ENCODE assay signal across 1 fruit fly cellular context in genomic region chr2L:8997285-8997684, dm6.
TF ChIP-seq lines count a peak whose summit lies in the region.

Gene alien, minus strand, starts transcription at chr2L:8997379.
Gene CG18661, plus strand, starts transcription at chr2L:8997605.

TF ChIP-seq in whole organism, embryonic, 481 proteins besides CTCF, POLR2A, EP300 and RAD21 (continued from another document and continues in another):
- TF ChIP-seq Fer3 (tag; optimal IDR thresholded peaks at IDR 0.05; lab: Kevin White, UChicago) (peak; percentile 50), pho (GFP tag; optimal IDR thresholded peaks at IDR 0.05; lab: Kevin White, UChicago) (peak; percentile 83), CG12071 (GFP tag; optimal IDR thresholded peaks at IDR 0.05; lab: Kevin White, UChicago) (no peak), CG4404 (GFP tag; IDR thresholded peaks at IDR 0.05; lab: Robert Waterston, UW) (peak; percentile 87), H15 (GFP tag; IDR thresholded peaks at IDR 0.05; lab: Robert Waterston, UW) (peak; percentile 85; the same call in 2 of the 3 replicates), tgo (GFP tag; IDR thresholded peaks at IDR 0.05; lab: Robert Waterston, UW) (peak; percentile 87), CG17186 (GFP tag; optimal IDR thresholded peaks at IDR 0.05; lab: Kevin White, UChicago) (peak; percentile 68), eve (GFP tag; optimal IDR thresholded peaks at IDR 0.05; lab: Kevin White, UChicago) (no peak), Six4 (GFP tag; optimal IDR thresholded peaks at IDR 0.05; lab: Kevin White, UChicago) (peak; percentile 45), crc (GFP tag; optimal IDR thresholded peaks at IDR 0.05; lab: Kevin White, UChicago) (peak; percentile 89), CG1529 (GFP tag; optimal IDR thresholded peaks at IDR 0.05; lab: Kevin White, UChicago) (no peak), lab (GFP tag; optimal IDR thresholded peaks at IDR 0.05; lab: Kevin White, UChicago) (peak; percentile 72), crp (GFP tag; optimal IDR thresholded peaks at IDR 0.05; lab: Kevin White, UChicago) (peak; percentile 83 to 95), crol (GFP tag; IDR thresholded peaks at IDR 0.05; lab: Robert Waterston, UW) (peak; percentile 66), CG11560 (tag; IDR thresholded peaks at IDR 0.05; lab: Robert Waterston, UW) (peak; percentile 67; the same call in 2 of the 3 replicates), CG6854 (GFP tag; optimal IDR thresholded peaks at IDR 0.05; lab: Kevin White, UChicago) (no peak), Hey (tag; optimal IDR thresholded peaks at IDR 0.05; lab: Kevin White, UChicago) (no peak), CG2202 (tag; optimal IDR thresholded peaks at IDR 0.05; lab: Kevin White, UChicago) (no peak), lilli (GFP tag; optimal IDR thresholded peaks at IDR 0.05; lab: Kevin White, UChicago) (peak; percentile 96), lbe (GFP tag; optimal IDR thresholded peaks at IDR 0.05; lab: Kevin White, UChicago) (no peak), CG6791 (GFP tag; IDR thresholded peaks at IDR 0.05; lab: Robert Waterston, UW; ENCODE audit: partially characterized antibody) (no peak), onecut (GFP tag; IDR thresholded peaks at IDR 0.05; lab: Robert Waterston, UW) (peak; percentile 89), Deaf1 (tag; optimal IDR thresholded peaks at IDR 0.05; lab: Kevin White, UChicago) (peak; percentile 14), CG11723 (GFP tag; optimal IDR thresholded peaks at IDR 0.05; lab: Kevin White, UChicago) (peak; percentile 48), CG10462 (GFP tag; optimal IDR thresholded peaks at IDR 0.05; lab: Kevin White, UChicago) (peak; percentile 72), Fer2 (tag; optimal IDR thresholded peaks at IDR 0.05; lab: Kevin White, UChicago) (peak; percentile 43), insv (GFP tag; optimal IDR thresholded peaks at IDR 0.05; lab: Kevin White, UChicago) (peak in 1 of 2 experiments; percentile 74), Fer1 (GFP tag; optimal IDR thresholded peaks at IDR 0.05; lab: Kevin White, UChicago) (peak; percentile 54), Hr39 (optimal IDR thresholded peaks at IDR 0.05; lab: Kevin White, UChicago) (no peak), ind (GFP tag; optimal IDR thresholded peaks at IDR 0.05; lab: Kevin White, UChicago) (peak; percentile 79), Max (GFP tag; optimal IDR thresholded peaks at IDR 0.05; lab: Kevin White, UChicago) (peak; percentile 45), CG13894 (tag; optimal IDR thresholded peaks at IDR 0.05; lab: Kevin White, UChicago) (peak; percentile 72), gem (tag; optimal IDR thresholded peaks at IDR 0.05; lab: Kevin White, UChicago) (peak; percentile 83), CG6689 (GFP tag; IDR thresholded peaks at IDR 0.05; lab: Robert Waterston, UW) (peak; percentile 76), CG6813 (GFP tag; optimal IDR thresholded peaks at IDR 0.05; lab: Kevin White, UChicago) (no peak), disco-r (GFP tag; optimal IDR thresholded peaks at IDR 0.05; lab: Kevin White, UChicago) (peak; percentile 44), inv (GFP tag; IDR thresholded peaks at IDR 0.05; lab: Robert Waterston, UW; ENCODE audit: partially characterized antibody) (peak; percentile 43; the same call in 1 of the 2 replicates), Dip2 (GFP tag; IDR thresholded peaks at IDR 0.05; lab: Robert Waterston, UW) (no peak), CG4820 (GFP tag; optimal IDR thresholded peaks at IDR 0.05; lab: Kevin White, UChicago) (peak; percentile 58), B-H2 (GFP tag; optimal IDR thresholded peaks at IDR 0.05; lab: Kevin White, UChicago) (peak; percentile 48), Asciz (GFP tag; optimal IDR thresholded peaks at IDR 0.05; lab: Kevin White, UChicago) (no peak), CG18262 (tag; optimal IDR thresholded peaks at IDR 0.05; lab: Kevin White, UChicago) (no peak), HLH54F (GFP tag; optimal IDR thresholded peaks at IDR 0.05; lab: Kevin White, UChicago) (peak; percentile 82), CG11695 (GFP tag; IDR thresholded peaks at IDR 0.05; lab: Robert Waterston, UW) (peak; percentile 89), CG11247 (GFP tag; IDR thresholded peaks at IDR 0.05; lab: Robert Waterston, UW) (peak; percentile 86), CG33213 (GFP tag; optimal IDR thresholded peaks at IDR 0.05; lab: Kevin White, UChicago) (peak; percentile 88), CG7745 (tag; optimal IDR thresholded peaks at IDR 0.05; lab: Kevin White, UChicago) (no peak), CG17385 (GFP tag; optimal IDR thresholded peaks at IDR 0.05; lab: Kevin White, UChicago) (peak; percentile 34), CG1647 (GFP tag; optimal IDR thresholded peaks at IDR 0.05; lab: Kevin White, UChicago) (peak; percentile 76), CG12769 (tag; optimal IDR thresholded peaks at IDR 0.05; lab: Kevin White, UChicago) (peak; percentile 84), CG8290 (GFP tag; optimal IDR thresholded peaks at IDR 0.05; lab: Kevin White, UChicago) (peak; percentile 89), CG8290 (tag; optimal IDR thresholded peaks at IDR 0.05; lab: Kevin White, UChicago) (peak in 1 of 2 experiments; percentile 90), CG11504 (tag; optimal IDR thresholded peaks at IDR 0.05; lab: Kevin White, UChicago) (peak; percentile 90), CG7556 (GFP tag; optimal IDR thresholded peaks at IDR 0.05; lab: Kevin White, UChicago) (peak; percentile 30), maf-S (GFP tag; optimal IDR thresholded peaks at IDR 0.05; lab: Kevin White, UChicago) (peak; percentile 93), fd96Cb (tag; optimal IDR thresholded peaks at IDR 0.05; lab: Kevin White, UChicago) (peak; percentile 90), shn (GFP tag; optimal IDR thresholded peaks at IDR 0.05; lab: Kevin White, UChicago) (peak; percentile 76), hth (optimal IDR thresholded peaks at IDR 0.05; lab: Kevin White, UChicago) (no peak), CG8281 (tag; optimal IDR thresholded peaks at IDR 0.05; lab: Kevin White, UChicago) (no peak), zen (tag; optimal IDR thresholded peaks at IDR 0.05; lab: Kevin White, UChicago) (peak; percentile 66), z (GFP tag; IDR thresholded peaks at IDR 0.05; lab: Robert Waterston, UW) (no peak), CG30403 (GFP tag; optimal IDR thresholded peaks at IDR 0.05; lab: Kevin White, UChicago) (peak; percentile 87), Elba2 (GFP tag; optimal IDR thresholded peaks at IDR 0.05; lab: Kevin White, UChicago) (peak; percentile 41), CG18619 (GFP tag; optimal IDR thresholded peaks at IDR 0.05; lab: Kevin White, UChicago) (peak; percentile 82), btn (GFP tag; optimal IDR thresholded peaks at IDR 0.05; lab: Kevin White, UChicago) (peak; percentile 29), CG3163 (GFP tag; optimal IDR thresholded peaks at IDR 0.05; lab: Kevin White, UChicago) (peak; percentile 55), CG13123 (GFP tag; optimal IDR thresholded peaks at IDR 0.05; lab: Kevin White, UChicago) (peak; percentile 49), CG4854 (GFP tag; optimal IDR thresholded peaks at IDR 0.05; lab: Kevin White, UChicago) (peak; percentile 59), CG16863 (GFP tag; optimal IDR thresholded peaks at IDR 0.05; lab: Kevin White, UChicago) (peak; percentile 40), Bteb2 (GFP tag; optimal IDR thresholded peaks at IDR 0.05; lab: Kevin White, UChicago) (peak; percentile 67), CG9797 (GFP tag; optimal IDR thresholded peaks at IDR 0.05; lab: Kevin White, UChicago) (peak; percentile 80), twi (tag; optimal IDR thresholded peaks at IDR 0.05; lab: Kevin White, UChicago) (peak; percentile 34), Doc3 (GFP tag; IDR thresholded peaks at IDR 0.05; lab: Robert Waterston, UW; ENCODE audit: partially characterized antibody) (no peak), Stat92E (GFP tag; optimal IDR thresholded peaks at IDR 0.05; lab: Kevin White, UChicago) (peak in 1 of 3 experiments; percentile 40), chn (GFP tag; optimal IDR thresholded peaks at IDR 0.05; lab: Kevin White, UChicago) (peak; percentile 86), tin (GFP tag; optimal IDR thresholded peaks at IDR 0.05; lab: Kevin White, UChicago) (peak; percentile 92), Sox100B (GFP tag; optimal IDR thresholded peaks at IDR 0.05; lab: Kevin White, UChicago) (peak; percentile 49), BEAF-32 (GFP tag; optimal IDR thresholded peaks at IDR 0.05; lab: Kevin White, UChicago) (peak; percentile 73), Atf6 (GFP tag; IDR thresholded peaks at IDR 0.05; lab: Robert Waterston, UW) (peak; percentile 87), Trl (optimal IDR thresholded peaks at IDR 0.05; lab: Kevin White, UChicago) (no peak), Trl (GFP tag; optimal IDR thresholded peaks at IDR 0.05; lab: Kevin White, UChicago) (peak; percentile 98), CG14441 (GFP tag; IDR thresholded peaks at IDR 0.05; lab: Robert Waterston, UW) (peak; percentile 91), CG16815 (GFP tag; optimal IDR thresholded peaks at IDR 0.05; lab: Kevin White, UChicago) (peak; percentile 90), Nf-YA (GFP tag; IDR thresholded peaks at IDR 0.05; lab: Robert Waterston, UW) (peak; percentile 83), Hand (GFP tag; optimal IDR thresholded peaks at IDR 0.05; lab: Kevin White, UChicago) (no peak), grn (GFP tag; optimal IDR thresholded peaks at IDR 0.05; lab: Kevin White, UChicago) (peak; percentile 69), tx (GFP tag; optimal IDR thresholded peaks at IDR 0.05; lab: Kevin White, UChicago) (peak; percentile 95), sima (GFP tag; optimal IDR thresholded peaks at IDR 0.05; lab: Kevin White, UChicago) (peak; percentile 93), CG2120 (GFP tag; optimal IDR thresholded peaks at IDR 0.05; lab: Kevin White, UChicago) (peak; percentile 90), Rfx (GFP tag; IDR thresholded peaks at IDR 0.05; lab: Robert Waterston, UW) (peak; percentile 96), dysf (GFP tag; IDR thresholded peaks at IDR 0.05; lab: Robert Waterston, UW) (peak; percentile 91), D19A (tag; optimal IDR thresholded peaks at IDR 0.05; lab: Kevin White, UChicago) (peak; percentile 62), bab2 (GFP tag; optimal IDR thresholded peaks at IDR 0.05; lab: Kevin White, UChicago) (peak; percentile 80), CG30431 (GFP tag; optimal IDR thresholded peaks at IDR 0.05; lab: Kevin White, UChicago) (peak; percentile 48), tap (tag; optimal IDR thresholded peaks at IDR 0.05; lab: Kevin White, UChicago) (no peak), rib (GFP tag; IDR thresholded peaks at IDR 0.05; lab: Robert Waterston, UW) (peak; percentile 80; the same call in 1 of the 2 replicates), CG7928 (GFP tag; optimal IDR thresholded peaks at IDR 0.05; lab: Kevin White, UChicago) (peak; percentile 91), Kr (GFP tag; optimal IDR thresholded peaks at IDR 0.05; lab: Kevin White, UChicago) (no peak), ci (GFP tag; IDR thresholded peaks at IDR 0.05; lab: Robert Waterston, UW) (peak; percentile 93), sna (GFP tag; IDR thresholded peaks at IDR 0.05; lab: Robert Waterston, UW; ENCODE audit: partially characterized antibody) (0 out of 2 replicates have a peak, but pooled peaks have one; percentile 14), CG17802 (tag; optimal IDR thresholded peaks at IDR 0.05; lab: Kevin White, UChicago) (peak; percentile 9), Antp (GFP tag; optimal IDR thresholded peaks at IDR 0.05; lab: Kevin White, UChicago) (peak; percentile 94), CG15479 (GFP tag; optimal IDR thresholded peaks at IDR 0.05; lab: Kevin White, UChicago) (no peak), toy (GFP tag; IDR thresholded peaks at IDR 0.05; lab: Robert Waterston, UW) (peak; percentile 51; the same call in 1 of the 2 replicates), Bgb (GFP tag; IDR thresholded peaks at IDR 0.05; lab: Robert Waterston, UW; ENCODE audit: partially characterized antibody) (peak; percentile 40; the same call in 1 of the 2 replicates), CG4424 (GFP tag; optimal IDR thresholded peaks at IDR 0.05; lab: Kevin White, UChicago) (peak; percentile 75), CG6272 (GFP tag; IDR thresholded peaks at IDR 0.05; lab: Robert Waterston, UW) (peak; percentile 87), gsb-n (tag; optimal IDR thresholded peaks at IDR 0.05; lab: Kevin White, UChicago) (peak; percentile 60), CG14050 (GFP tag; IDR thresholded peaks at IDR 0.05; lab: Robert Waterston, UW) (peak; percentile 91), Atf-2 (GFP tag; optimal IDR thresholded peaks at IDR 0.05; lab: Kevin White, UChicago) (peak; percentile 95), dan (GFP tag; IDR thresholded peaks at IDR 0.05; lab: Robert Waterston, UW) (0 out of 2 replicates have a peak, but pooled peaks have one; percentile 13), ranshi (GFP tag; IDR thresholded peaks at IDR 0.05; lab: Robert Waterston, UW) (peak; percentile 98), Spps (tag; optimal IDR thresholded peaks at IDR 0.05; lab: Kevin White, UChicago) (no peak), Eip74EF (GFP tag; optimal IDR thresholded peaks at IDR 0.05; lab: Kevin White, UChicago) (no peak), fru (optimal IDR thresholded peaks at IDR 0.05; lab: Kevin White, UChicago) (no peak), CG9437 (GFP tag; optimal IDR thresholded peaks at IDR 0.05; lab: Kevin White, UChicago) (peak; percentile 16), sim (GFP tag; IDR thresholded peaks at IDR 0.05; lab: Robert Waterston, UW) (no peak), Pdp1 (GFP tag; optimal IDR thresholded peaks at IDR 0.05; lab: Kevin White, UChicago) (peak; percentile 75 to 97), jing (GFP tag; optimal IDR thresholded peaks at IDR 0.05; lab: Kevin White, UChicago) (peak; percentile 87), CG6254 (GFP tag; optimal IDR thresholded peaks at IDR 0.05; lab: Kevin White, UChicago) (no peak), CG2875 (GFP tag; optimal IDR thresholded peaks at IDR 0.05; lab: Kevin White, UChicago) (peak; percentile 11), pan (optimal IDR thresholded peaks at IDR 0.05; lab: Kevin White, UChicago) (no peak), pan (GFP tag; optimal IDR thresholded peaks at IDR 0.05 in 1 of 2, IDR thresholded peaks at IDR 0.05 in 1 of 2) (peak in 1 of 2 experiments; percentile 83), fd64A (GFP tag; optimal IDR thresholded peaks at IDR 0.05; lab: Kevin White, UChicago) (no peak), az2 (GFP tag; optimal IDR thresholded peaks at IDR 0.05; lab: Kevin White, UChicago) (peak; percentile 65), BtbVII (GFP tag; optimal IDR thresholded peaks at IDR 0.05; lab: Kevin White, UChicago) (no peak), hb (GFP tag; IDR thresholded peaks at IDR 0.05; lab: Robert Waterston, UW; ENCODE audit: partially characterized antibody) (no peak), nom (GFP tag; optimal IDR thresholded peaks at IDR 0.05; lab: Kevin White, UChicago) (no peak), hbn (GFP tag; IDR thresholded peaks at IDR 0.05; lab: Robert Waterston, UW; ENCODE audit: partially characterized antibody) (no peak), NC2α (GFP tag; optimal IDR thresholded peaks at IDR 0.05; lab: Kevin White, UChicago) (peak; percentile 36), scrt (GFP tag; optimal IDR thresholded peaks at IDR 0.05; lab: Kevin White, UChicago) (peak; percentile 33)
